Worm (Caenorhabditis elegans) whole organism, L4/young adult: Measurements from ENCODE around the gene srab-14.

ENCODE experiments used
- W03F9.2 ChIP-seq: fragments of 150-350 bp; optimal IDR thresholded peaks from 2 replicates; lab custom pipeline; 2014; ENCODE audit warnings: missing biosample characterization, missing genetic modification characterization
- dao-5 ChIP-seq: sonication (generic microtip); optimal IDR thresholded peaks from 2 replicates; lab custom pipeline; 2016; ENCODE audit warnings: missing genotype, missing genetic modification characterization, moderate library complexity, missing compliant biosample characterization
- him-1 ChIP-seq: sonication (generic microtip); optimal IDR thresholded peaks from 2 replicates; lab custom pipeline; 2016; ENCODE audit warnings: missing genotype, missing genetic modification reagents, missing genetic modification characterization, missing compliant biosample characterization

- TF ChIP-seq dao-5 (tag; lab: Kevin White, UChicago) = no peak
- no peak for TF ChIP-seq him-1 (tag; lab: Kevin White, UChicago)
- no peak for TF ChIP-seq W03F9.2 (tag; lab: Kevin White, UChicago)
Measured at ce11 chrII:7457210-7457609, 42.1 kb downstream of the srab-14 start, which contains the start of gene D1022.4.
